Worm (Caenorhabditis elegans) whole organism, mixed stage, embryonic: ENCODE results near the gene rpl-28.

Experiments used
- M03D4.4 ChIP-seq: sonication (generic microtip); optimal IDR thresholded peaks from 2 replicates; lab custom pipeline; 2017; ENCODE audit warnings: mild to moderate bottlenecking, missing genetic modification characterization, missing compliant biosample characterization
- bed-3 ChIP-seq: fragments of 200-800 bp; sonication (Bioruptor generic); optimal IDR thresholded peaks from 3 replicates; lab custom pipeline; 2018; ENCODE audit warnings: mild to moderate bottlenecking, missing genetic modification characterization, moderate library complexity, missing compliant biosample characterization
- ceh-39 ChIP-seq: fragments of 150-350 bp; optimal IDR thresholded peaks from 2 replicates; lab custom pipeline; 2014; ENCODE audit warnings: missing biosample characterization, missing genetic modification characterization
- ceh-43 ChIP-seq: fragments of 200-800 bp; sonication (Bioruptor generic); optimal IDR thresholded peaks from 2 replicates; lab custom pipeline; 2018; ENCODE audit warnings: mild to moderate bottlenecking, missing genetic modification characterization, moderate library complexity, missing compliant biosample characterization
- ceh-83 ChIP-seq: fragments of 200-800 bp; sonication (Bioruptor generic); optimal IDR thresholded peaks from 2 replicates; lab custom pipeline; 2018; ENCODE audit warnings: mild to moderate bottlenecking, missing genetic modification characterization, missing compliant biosample characterization
- ces-1 ChIP-seq: fragments of 150-350 bp; optimal IDR thresholded peaks from 2 replicates; lab custom pipeline; 2014; ENCODE audit warnings: missing biosample characterization, missing genetic modification reagents, missing genetic modification characterization
- cnd-1 ChIP-seq: fragments of 200-800 bp; sonication (Bioruptor generic); optimal IDR thresholded peaks from 2 replicates; lab custom pipeline; 2018; ENCODE audit warnings: mild to moderate bottlenecking, missing genetic modification characterization, missing compliant biosample characterization
- drap-1 ChIP-seq: fragments of 200-800 bp; sonication (Bioruptor generic); optimal IDR thresholded peaks from 3 replicates; lab custom pipeline; 2018; ENCODE audit warnings: mild to moderate bottlenecking, missing genetic modification characterization, missing compliant biosample characterization
- elt-1 ChIP-seq: sonication (generic microtip); optimal IDR thresholded peaks from 2 replicates; lab custom pipeline; 2017; ENCODE audit warnings: missing genetic modification characterization, mild to moderate bottlenecking, missing compliant biosample characterization, antibody characterized with exemption, moderate library complexity, borderline replicate concordance; ENCODE audit not compliant: insufficient read depth
- elt-3 ChIP-seq: fragments of 150-350 bp; optimal IDR thresholded peaks from 2 replicates; lab custom pipeline; 2014; ENCODE audit warnings: missing biosample characterization, missing genetic modification characterization
- flh-1 ChIP-seq: fragments of 200-800 bp; sonication (Bioruptor generic); optimal IDR thresholded peaks from 2 replicates; lab custom pipeline; 2018; ENCODE audit warnings: mild to moderate bottlenecking, missing genetic modification characterization, moderate library complexity, missing compliant biosample characterization
- hlh-1 ChIP-seq: fragments of 150-350 bp; optimal IDR thresholded peaks from 2 replicates; lab custom pipeline; 2014; ENCODE audit warnings: missing biosample characterization, missing genetic modification reagents, missing genetic modification characterization
- lin-13 ChIP-seq: fragments of 150-350 bp; optimal IDR thresholded peaks from 2 replicates; lab custom pipeline; 2014; ENCODE audit warnings: missing biosample characterization, missing genetic modification characterization
- lin-32 ChIP-seq: fragments of 200-800 bp; sonication (Bioruptor generic); optimal IDR thresholded peaks from 2 replicates; lab custom pipeline; 2018; ENCODE audit warnings: mild to moderate bottlenecking, missing genetic modification characterization, missing compliant biosample characterization
- lsy-2 ChIP-seq: fragments of 150-350 bp; optimal IDR thresholded peaks from 2 replicates; lab custom pipeline; 2014; ENCODE audit warnings: missing biosample characterization, missing genetic modification characterization
- mab-5 ChIP-seq: fragments of 150-350 bp; optimal IDR thresholded peaks from 2 replicates; lab custom pipeline; 2014; ENCODE audit warnings: missing biosample characterization, missing genetic modification characterization
- mep-1 ChIP-seq: fragments of 150-350 bp; optimal IDR thresholded peaks from 2 replicates; lab custom pipeline; 2017; ENCODE audit warnings: missing biosample characterization, missing genetic modification reagents, missing genetic modification characterization, inconsistent platforms
- mls-2 ChIP-seq: sonication (generic microtip); optimal IDR thresholded peaks from 2 replicates; lab custom pipeline; 2016; ENCODE audit warnings: mild to moderate bottlenecking, missing genetic modification characterization, moderate library complexity, missing compliant biosample characterization
- nhr-12 ChIP-seq: fragments of 150-350 bp; optimal IDR thresholded peaks from 2 replicates; lab custom pipeline; 2014; ENCODE audit warnings: missing biosample characterization, missing genetic modification characterization
- nhr-2 ChIP-seq: fragments of 150-350 bp; optimal IDR thresholded peaks from 2 replicates; lab custom pipeline; 2014; ENCODE audit warnings: missing biosample characterization, missing genetic modification characterization
- nhr-237 ChIP-seq: fragments of 150-350 bp; optimal IDR thresholded peaks from 2 replicates; lab custom pipeline; 2014; ENCODE audit warnings: missing biosample characterization, missing genetic modification characterization
- nhr-76 ChIP-seq: sonication (generic microtip); optimal IDR thresholded peaks from 2 replicates; lab custom pipeline; 2017; ENCODE audit warnings: missing biosample characterization, missing genetic modification characterization
- pha-4 ChIP-seq: fragments of 150-350 bp; optimal IDR thresholded peaks from 2 replicates; lab custom pipeline; 2018; ENCODE audit warnings: missing biosample characterization, missing genetic modification reagents, missing genetic modification characterization
- sem-2 ChIP-seq: fragments of 200-800 bp; sonication (Bioruptor generic); optimal IDR thresholded peaks from 2 replicates; lab custom pipeline; 2018; ENCODE audit warnings: mild to moderate bottlenecking, missing genetic modification characterization, missing compliant biosample characterization
- snpc-4 ChIP-seq: fragments of 150-350 bp; optimal IDR thresholded peaks from 2 replicates; lab custom pipeline; 2014; ENCODE audit warnings: missing biosample characterization, missing genetic modification characterization
- tbx-8 ChIP-seq: fragments of 200-800 bp; sonication (Bioruptor generic); optimal IDR thresholded peaks from 2 replicates; lab custom pipeline; 2018; ENCODE audit warnings: mild to moderate bottlenecking, missing genetic modification characterization, moderate library complexity, missing compliant biosample characterization
- unc-120 ChIP-seq: sonication (generic microtip); optimal IDR thresholded peaks from 2 replicates; lab custom pipeline; 2017; ENCODE audit warnings: missing genetic modification characterization, missing compliant biosample characterization; ENCODE audit not compliant: poor library complexity, severe bottlenecking
- unc-39 ChIP-seq: fragments of 150-350 bp; optimal IDR thresholded peaks from 2 replicates; lab custom pipeline; 2014; ENCODE audit warnings: missing biosample characterization, missing genetic modification characterization
- unc-62 ChIP-seq: fragments of 150-350 bp; optimal IDR thresholded peaks from 2 replicates; lab custom pipeline; 2014; ENCODE audit warnings: missing biosample characterization, missing genetic modification reagents, missing genetic modification characterization
- zip-8 ChIP-seq: fragments of 150-350 bp; optimal IDR thresholded peaks from 2 replicates; lab custom pipeline; 2014; ENCODE audit warnings: missing biosample characterization, missing genetic modification characterization

Gene rpl-28

ce11 chrV:12704077-12704476 is 23.8 kb downstream of the rpl-28 start, which contains the start of gene R11D1.1:
Gene R11D1.1, plus strand, starts transcription at chrV:12704377.
- TF ChIP-seq lin-32 (no peak), ceh-83 (no peak), ceh-43 (no peak), elt-3 (tag; lab: Kevin White, UChicago) (no peak), ceh-39 (tag; lab: Kevin White, UChicago) (no peak)

DNA sequence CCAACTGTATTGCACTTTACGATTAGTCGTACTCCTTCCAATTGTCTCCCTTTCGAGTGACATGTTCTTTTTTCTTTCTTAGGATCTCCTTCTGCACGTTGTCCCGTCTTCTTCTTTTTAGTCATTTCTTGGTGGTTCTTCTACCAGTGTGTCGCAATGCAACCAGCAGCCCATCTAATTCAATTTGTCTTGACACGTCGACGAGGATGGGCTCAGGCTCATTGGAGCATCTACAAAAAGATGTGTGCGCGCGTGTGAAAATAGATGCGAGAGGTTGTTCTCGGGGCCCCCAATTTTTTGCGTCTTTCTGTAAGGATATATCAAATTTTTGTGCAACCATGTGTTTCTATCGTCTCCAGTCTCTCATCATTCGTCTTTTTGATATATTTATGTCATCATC is 26.3 kb downstream of the rpl-28 start:
- TF ChIP-seq ces-1 (GFP tag; lab: Kevin White, UChicago) (peak; percentile 63), ceh-39 (tag; lab: Kevin White, UChicago) (no peak)

DNA sequence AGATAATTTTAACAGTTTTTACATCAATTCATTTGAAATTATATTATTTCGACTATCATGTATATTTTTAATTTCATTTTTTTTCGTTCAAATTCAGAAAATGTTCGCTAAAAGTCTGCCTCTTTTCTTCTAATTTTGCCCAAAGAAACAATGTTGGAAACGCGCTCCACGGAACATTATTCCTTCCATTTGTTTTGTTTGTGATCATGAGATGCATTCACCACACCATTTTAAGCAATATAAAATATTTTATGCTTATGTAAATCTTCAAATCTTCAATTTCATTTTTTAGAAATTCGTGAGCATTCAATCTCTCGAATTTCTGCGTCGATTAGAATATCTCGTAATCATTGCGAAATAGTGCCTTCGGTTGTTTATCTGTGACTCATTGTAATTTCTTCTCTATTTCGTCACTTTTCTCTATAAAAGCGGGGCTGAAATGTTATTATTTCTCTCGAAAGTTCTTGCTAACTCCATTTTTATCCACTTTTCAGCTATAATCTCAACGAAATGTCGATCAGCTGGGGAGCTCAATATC is 30.5 kb downstream of the rpl-28 start, which contains the start of gene istr-1:
Gene istr-1 (plus strand): TSS at position 495 of the 538 bp plus-strand sequence.
- TF ChIP-seq unc-120 (tag; lab: Kevin White, UChicago) = peak; percentile 73
- no peak for TF ChIP-seq ces-1 (GFP tag; lab: Kevin White, UChicago)
- no peak for TF ChIP-seq nhr-237 (tag; lab: Kevin White, UChicago)

ce11 chrV:12696790-12697189 is 31.1 kb downstream of the rpl-28 start:
- TF ChIP-seq elt-3 (tag; lab: Kevin White, UChicago) = no peak
- no peak for TF ChIP-seq drap-1
- no peak for TF ChIP-seq bed-3 (GFP tag; lab: Kevin White, UChicago)
- no peak for TF ChIP-seq nhr-12
- no peak for TF ChIP-seq tbx-8 (GFP tag; lab: Kevin White, UChicago)
- TF ChIP-seq ceh-43 = no peak
- TF ChIP-seq nhr-237 (tag; lab: Kevin White, UChicago) = no peak
- TF ChIP-seq snpc-4 = no peak
- no peak for TF ChIP-seq cnd-1 (tag; lab: Kevin White, UChicago)
- TF ChIP-seq lsy-2 (tag; lab: Kevin White, UChicago) = no peak
- no peak for TF ChIP-seq flh-1 (GFP tag; lab: Kevin White, UChicago)
- TF ChIP-seq unc-120 (tag; lab: Kevin White, UChicago) = no peak

- TF ChIP-seq nhr-76 (no peak), flh-1 (GFP tag; lab: Kevin White, UChicago) (no peak), sem-2 (GFP tag; lab: Kevin White, UChicago) (no peak), M03D4.4 (tag; lab: Kevin White, UChicago) (no peak), nhr-237 (tag; lab: Kevin White, UChicago) (no peak), elt-3 (tag; lab: Kevin White, UChicago) (no peak), unc-62 (GFP tag; lab: Kevin White, UChicago) (no peak), nhr-2 (tag; lab: Kevin White, UChicago) (no peak), ces-1 (GFP tag; lab: Kevin White, UChicago) (no peak), mep-1 (tag; lab: Kevin White, UChicago) (no peak), hlh-1 (no peak), snpc-4 (no peak), drap-1 (no peak)
Observed at ce11 chrV:12695968-12696367, 31.9 kb downstream of the rpl-28 start, which contains the start of gene K10C8.4. Gene K10C8.4, plus strand, starts transcription at chrV:12696268.

DNA sequence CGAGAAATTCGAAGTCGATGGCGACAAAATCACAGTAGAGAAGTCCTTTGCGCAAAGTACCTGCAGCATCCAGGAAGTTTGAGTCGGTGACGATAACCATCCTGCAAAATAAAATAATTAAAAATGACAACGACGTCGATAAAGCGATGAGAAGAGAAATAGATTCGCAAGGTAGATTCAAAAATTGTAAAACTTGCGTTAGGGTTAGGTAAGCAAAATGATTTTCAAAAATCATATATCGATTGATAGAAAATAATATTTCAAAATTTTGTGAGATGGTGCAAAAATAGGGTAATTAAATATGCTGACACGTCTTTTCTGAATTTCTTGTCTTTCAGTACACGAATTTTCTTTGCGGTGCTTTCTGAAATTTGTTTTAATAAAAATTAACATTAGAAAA is 32.8 kb downstream of the rpl-28 start, which contains the start of gene parn-1:
Gene parn-1 (minus strand): TSS at position 101 of the 400 bp plus-strand sequence.
- TF ChIP-seq ces-1 (GFP tag; lab: Kevin White, UChicago) = no peak
- no peak for TF ChIP-seq nhr-237 (tag; lab: Kevin White, UChicago)
- no peak for TF ChIP-seq pha-4 (tag; lab: Kevin White, UChicago)
- no peak for TF ChIP-seq ceh-83
- TF ChIP-seq mab-5 (tag; lab: Kevin White, UChicago) = no peak
- no peak for TF ChIP-seq lin-13
- no peak for TF ChIP-seq flh-1 (GFP tag; lab: Kevin White, UChicago)
- no peak for TF ChIP-seq lin-32
- TF ChIP-seq elt-3 (tag; lab: Kevin White, UChicago) = no peak

DNA sequence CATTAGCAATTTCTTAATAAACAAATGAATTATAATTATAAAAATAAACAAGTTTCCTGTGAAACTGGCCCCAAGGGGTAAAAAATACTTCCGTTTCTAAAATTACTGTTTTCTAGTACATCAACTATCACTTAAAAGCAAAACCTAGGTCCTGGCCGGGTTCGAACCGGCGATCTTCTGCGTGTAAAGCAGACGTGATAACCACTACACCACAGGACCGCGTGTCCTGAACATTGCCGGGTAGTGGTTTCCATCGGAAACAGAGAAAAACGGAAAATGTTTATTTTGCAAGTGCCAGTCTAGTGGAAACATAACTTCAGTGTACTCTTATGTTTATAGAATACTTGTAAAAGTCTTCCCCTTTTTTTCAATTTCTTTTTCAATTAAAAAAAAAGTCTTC is 44.7 kb downstream of the rpl-28 start:
- TF ChIP-seq drap-1 (no peak), cnd-1 (tag; lab: Kevin White, UChicago) (no peak), nhr-76 (no peak), nhr-2 (tag; lab: Kevin White, UChicago) (no peak), unc-39 (tag; lab: Kevin White, UChicago) (no peak), unc-62 (GFP tag; lab: Kevin White, UChicago) (no peak), mls-2 (tag; lab: Kevin White, UChicago) (no peak), lsy-2 (tag; lab: Kevin White, UChicago) (no peak), nhr-12 (no peak), tbx-8 (GFP tag; lab: Kevin White, UChicago) (no peak), M03D4.4 (tag; lab: Kevin White, UChicago) (no peak), elt-1 (tag; lab: Kevin White, UChicago) (no peak), zip-8 (no peak), lin-13 (no peak), ceh-39 (tag; lab: Kevin White, UChicago) (no peak), bed-3 (GFP tag; lab: Kevin White, UChicago) (no peak), unc-120 (tag; lab: Kevin White, UChicago) (no peak)
